Fruit fly (Drosophila melanogaster) whole organism, adult: ENCODE data around the gene CG5592.

Experiments
- CG1620 ChIP-seq: fragments of 200-800 bp; sonication (Bioruptor generic); optimal IDR thresholded peaks from 2 replicates; lab custom pipeline; 2016; ENCODE audit warnings: missing biosample characterization, missing genetic modification characterization
- CG33017 ChIP-seq: fragments of 200-800 bp; sonication (Bioruptor generic); optimal IDR thresholded peaks from 2 replicates; lab custom pipeline; 2018; ENCODE audit warnings: missing biosample characterization, mild to moderate bottlenecking, missing genetic modification characterization, moderate library complexity
- Crg-1 ChIP-seq: fragments of 200-800 bp; sonication (Bioruptor generic); optimal IDR thresholded peaks from 2 replicates; lab custom pipeline; 2016; ENCODE audit warnings: missing biosample characterization, missing genetic modification characterization
- Mnt ChIP-seq: fragments of 200-800 bp; sonication (Bioruptor generic); optimal IDR thresholded peaks from 2 replicates; lab custom pipeline; 2016; ENCODE audit warnings: missing biosample characterization, mild to moderate bottlenecking, missing genetic modification characterization
- kay ChIP-seq: fragments of 200-800 bp; sonication (Bioruptor generic); peaks from one replicate; lab custom pipeline; 2016; ENCODE audit warnings: missing biosample characterization, missing genetic modification characterization, borderline replicate concordance
- ovo ChIP-seq: fragments of 200-800 bp; sonication (Bioruptor generic); optimal IDR thresholded peaks from 2 replicates; lab custom pipeline; 2016; ENCODE audit warnings: missing biosample characterization, missing genetic modification characterization
- pad ChIP-seq: fragments of 200-800 bp; sonication (Bioruptor generic); optimal IDR thresholded peaks from 3 replicates; lab custom pipeline; 2017; ENCODE audit warnings: missing biosample characterization, missing genetic modification characterization, mild to moderate bottlenecking, moderate library complexity, missing genetic modification reagents
- toe ChIP-seq: fragments of 200-800 bp; sonication (Bioruptor generic); optimal IDR thresholded peaks from 2 replicates; lab custom pipeline; 2016; ENCODE audit warnings: missing biosample characterization, missing genetic modification characterization

- TF ChIP-seq CG1620 (GFP tag; lab: Kevin White, UChicago) (no peak), Crg-1 (GFP tag; lab: Kevin White, UChicago) (no peak), toe (no peak), Mnt (GFP tag; lab: Kevin White, UChicago) (no peak), ovo (no peak), pad (GFP tag; lab: Kevin White, UChicago) (no peak), kay (GFP tag; lab: Kevin White, UChicago) (no peak), CG33017 (tag; lab: Kevin White, UChicago) (no peak)
Measured at dm6 chr3L:5947110-5947731, 49.8 kb downstream of the CG5592 start.
